In genomic region chr3L:16582678-16583315, dm6 we compare ENCODE assay signal across 5 fruit fly cellular contexts.
A peak's percentile ranks its signal among the peaks of the same experiment; 100 is the strongest.
TF ChIP-seq lines count a peak whose summit lies in the region.

Rpn12 (plus strand) TSS chr3L:16583028.

- TF ChIP-seq CTCF in whole organism, embryonic (GFP tag; optimal IDR thresholded peaks at IDR 0.05; lab: Kevin White, UChicago), result no peak

TF ChIP-seq in whole organism, adult, 20 proteins besides CTCF, POLR2A, EP300 and RAD21 (continues in another document):
- TF ChIP-seq toe (GFP tag; optimal IDR thresholded peaks at IDR 0.05; lab: Kevin White, UChicago), result no peak
- TF ChIP-seq Clk (GFP tag; optimal IDR thresholded peaks at IDR 0.05; lab: Kevin White, UChicago), result no peak
- no peak for TF ChIP-seq CG5204 (GFP tag; optimal IDR thresholded peaks at IDR 0.05; lab: Kevin White, UChicago)
- peak; percentile 20 for TF ChIP-seq pad (GFP tag; optimal IDR thresholded peaks at IDR 0.05; lab: Kevin White, UChicago)
- peak; percentile 62 for TF ChIP-seq CG7101 (tag; optimal IDR thresholded peaks at IDR 0.05; lab: Kevin White, UChicago)
- TF ChIP-seq CG33017 (tag; optimal IDR thresholded peaks at IDR 0.05; lab: Kevin White, UChicago), result peak; percentile 63
- no peak for TF ChIP-seq CG1620 (GFP tag; optimal IDR thresholded peaks at IDR 0.05; lab: Kevin White, UChicago)
- TF ChIP-seq tj (GFP tag; optimal IDR thresholded peaks at IDR 0.05; lab: Kevin White, UChicago), result peak; percentile 33
- peak; percentile 38 for TF ChIP-seq CG11617 (GFP tag; optimal IDR thresholded peaks at IDR 0.05; lab: Kevin White, UChicago)
- TF ChIP-seq bab1 (GFP tag; optimal IDR thresholded peaks at IDR 0.05; lab: Kevin White, UChicago), result peak; percentile 61
- peak; percentile 49 for TF ChIP-seq CG14711 (tag; optimal IDR thresholded peaks at IDR 0.05; lab: Kevin White, UChicago)
- no peak for TF ChIP-seq Mnt (GFP tag; optimal IDR thresholded peaks at IDR 0.05; lab: Kevin White, UChicago)
- TF ChIP-seq CG7045 (GFP tag; optimal IDR thresholded peaks at IDR 0.05; lab: Kevin White, UChicago), result peak; percentile 41
- peak; percentile 2 for TF ChIP-seq CG12768 (GFP tag; optimal IDR thresholded peaks at IDR 0.05; lab: Kevin White, UChicago)
- TF ChIP-seq ovo (GFP tag; optimal IDR thresholded peaks at IDR 0.05; lab: Kevin White, UChicago), result no peak
- TF ChIP-seq cnc (optimal IDR thresholded peaks at IDR 0.05; lab: Kevin White, UChicago), result peak in 1 of 2 experiments; percentile 35
- TF ChIP-seq cic (GFP tag; optimal IDR thresholded peaks at IDR 0.05; lab: Kevin White, UChicago), result no peak
- no peak for TF ChIP-seq Hr96 (GFP tag; optimal IDR thresholded peaks at IDR 0.05; lab: Kevin White, UChicago)

TF ChIP-seq in whole organism, embryonic, 481 proteins besides CTCF, POLR2A, EP300 and RAD21 (continues in another document):
- TF ChIP-seq Abd-B (GFP tag; optimal IDR thresholded peaks at IDR 0.05; lab: Kevin White, UChicago), result no peak
- 0 out of 2 replicates have a peak, but pooled peaks have one; percentile 20 for TF ChIP-seq CG7372 (GFP tag; IDR thresholded peaks at IDR 0.05; lab: Robert Waterston, UW)
- TF ChIP-seq pnt (GFP tag; optimal IDR thresholded peaks at IDR 0.05; lab: Kevin White, UChicago), result no peak
- TF ChIP-seq ato (GFP tag; IDR thresholded peaks at IDR 0.05; lab: Robert Waterston, UW; ENCODE audit: partially characterized antibody), result peak; percentile 72
- peak; percentile 76 for TF ChIP-seq Med (GFP tag; lab: Kevin White, UChicago)
- TF ChIP-seq hkb (optimal IDR thresholded peaks at IDR 0.05; lab: Kevin White, UChicago), result no peak
- TF ChIP-seq hkb (GFP tag; IDR thresholded peaks at IDR 0.05; lab: Robert Waterston, UW), result no peak
- TF ChIP-seq Hmr (GFP tag; optimal IDR thresholded peaks at IDR 0.05; lab: Kevin White, UChicago), result peak; percentile 8
- TF ChIP-seq CG13624 (GFP tag; optimal IDR thresholded peaks at IDR 0.05; lab: Kevin White, UChicago), result peak; percentile 43
- no peak for TF ChIP-seq HLH3B (GFP tag; IDR thresholded peaks at IDR 0.05; lab: Robert Waterston, UW)
- TF ChIP-seq HLH54F (GFP tag; optimal IDR thresholded peaks at IDR 0.05; lab: Kevin White, UChicago), result peak; percentile 15
- no peak for TF ChIP-seq Adf1 (GFP tag; IDR thresholded peaks at IDR 0.05; lab: Robert Waterston, UW)
- TF ChIP-seq CG7271 (tag; optimal IDR thresholded peaks at IDR 0.05; lab: Kevin White, UChicago), result no peak
- peak; percentile 10 for TF ChIP-seq pum (GFP tag; optimal IDR thresholded peaks at IDR 0.05; lab: Kevin White, UChicago)
- TF ChIP-seq CrebB (tag; optimal IDR thresholded peaks at IDR 0.05; lab: Kevin White, UChicago), result no peak
- peak; percentile 59 for TF ChIP-seq CG10147 (GFP tag; optimal IDR thresholded peaks at IDR 0.05; lab: Kevin White, UChicago)
- TF ChIP-seq sna (GFP tag; IDR thresholded peaks at IDR 0.05; lab: Robert Waterston, UW; ENCODE audit: partially characterized antibody), result peak; percentile 86
- TF ChIP-seq lola (GFP tag; optimal IDR thresholded peaks at IDR 0.05; lab: Kevin White, UChicago), result peak in 1 of 3 experiments; percentile 23
- TF ChIP-seq CG2875 (GFP tag; optimal IDR thresholded peaks at IDR 0.05; lab: Kevin White, UChicago), result no peak

TF ChIP-seq in whole organism, prepupa, 60 proteins besides CTCF, POLR2A, EP300 and RAD21 (continues in another document):
- TF ChIP-seq topi (GFP tag; optimal IDR thresholded peaks at IDR 0.05; lab: Kevin White, UChicago), result peak; percentile 25
- 0 out of 2 replicates have a peak, but pooled peaks have one; percentile 8 for TF ChIP-seq Gug (GFP tag; IDR thresholded peaks at IDR 0.05; lab: Robert Waterston, UW)
- no peak for TF ChIP-seq CG7368 (GFP tag; optimal IDR thresholded peaks at IDR 0.05; lab: Kevin White, UChicago)
- peak; percentile 23 for TF ChIP-seq OdsH (GFP tag; optimal IDR thresholded peaks at IDR 0.05; lab: Kevin White, UChicago)
- no peak for TF ChIP-seq CG1621 (tag; optimal IDR thresholded peaks at IDR 0.05; lab: Kevin White, UChicago)
- no peak for TF ChIP-seq CG11762 (GFP tag; optimal IDR thresholded peaks at IDR 0.05; lab: Kevin White, UChicago; ENCODE audit: insufficient read depth)
- no peak for TF ChIP-seq CG6163 (GFP tag; IDR thresholded peaks at IDR 0.05; lab: Robert Waterston, UW)
- TF ChIP-seq CG10631 (GFP tag; optimal IDR thresholded peaks at IDR 0.05; lab: Kevin White, UChicago), result peak; percentile 41
- TF ChIP-seq fkh (GFP tag; optimal IDR thresholded peaks at IDR 0.05; lab: Kevin White, UChicago), result no peak
- TF ChIP-seq Ets96B (tag; optimal IDR thresholded peaks at IDR 0.05; lab: Kevin White, UChicago), result peak; percentile 17
- peak; percentile 33 for TF ChIP-seq CG31627 (GFP tag; optimal IDR thresholded peaks at IDR 0.05; lab: Kevin White, UChicago)
- peak; percentile 12 for TF ChIP-seq CG8632 (GFP tag; optimal IDR thresholded peaks at IDR 0.05; lab: Kevin White, UChicago)
- TF ChIP-seq CG11902 (GFP tag; optimal IDR thresholded peaks at IDR 0.05; lab: Kevin White, UChicago), result no peak
- no peak for TF ChIP-seq CG6808 (GFP tag; optimal IDR thresholded peaks at IDR 0.05; lab: Kevin White, UChicago)
- peak; percentile 38 for TF ChIP-seq Hr4 (GFP tag; optimal IDR thresholded peaks at IDR 0.05; lab: Kevin White, UChicago)
- TF ChIP-seq Met (GFP tag; optimal IDR thresholded peaks at IDR 0.05; lab: Kevin White, UChicago), result peak; percentile 38
- no peak for TF ChIP-seq Sox102F (GFP tag; optimal IDR thresholded peaks at IDR 0.05; lab: Kevin White, UChicago)
- TF ChIP-seq CG34406 (GFP tag; optimal IDR thresholded peaks at IDR 0.05; lab: Kevin White, UChicago), result peak; percentile 2
- 0 out of 2 replicates have a peak, but pooled peaks have one; percentile 12 for TF ChIP-seq CG15336 (GFP tag; IDR thresholded peaks at IDR 0.05; lab: Robert Waterston, UW)

TF ChIP-seq in whole organism, pupa, 21 proteins besides CTCF, POLR2A, EP300 and RAD21:
- no peak for TF ChIP-seq CG17806 (tag; optimal IDR thresholded peaks at IDR 0.05; lab: Kevin White, UChicago)
- no peak for TF ChIP-seq CG14655 (GFP tag; optimal IDR thresholded peaks at IDR 0.05; lab: Kevin White, UChicago)
- TF ChIP-seq CG15710 (tag; optimal IDR thresholded peaks at IDR 0.05; lab: Kevin White, UChicago), result peak; percentile 24
- peak; percentile 32; the same call in 1 of the 2 replicates for TF ChIP-seq Ets98B (GFP tag; IDR thresholded peaks at IDR 0.05; lab: Robert Waterston, UW)
- TF ChIP-seq gl (tag; optimal IDR thresholded peaks at IDR 0.05; lab: Kevin White, UChicago), result no peak
- no peak for TF ChIP-seq Pif1A (GFP tag; optimal IDR thresholded peaks at IDR 0.05; lab: Kevin White, UChicago)
- no peak for TF ChIP-seq D1 (tag; optimal IDR thresholded peaks at IDR 0.05; lab: Kevin White, UChicago)
- no peak for TF ChIP-seq CG34367 (tag; optimal IDR thresholded peaks at IDR 0.05; lab: Kevin White, UChicago)
- no peak for TF ChIP-seq CG10348 (GFP tag; IDR thresholded peaks at IDR 0.05; lab: Robert Waterston, UW)
- TF ChIP-seq Snoo (tag; optimal IDR thresholded peaks at IDR 0.05; lab: Kevin White, UChicago), result peak; percentile 12
- TF ChIP-seq CG32121 (GFP tag; IDR thresholded peaks at IDR 0.05; lab: Robert Waterston, UW), result 0 out of 2 replicates have a peak, but pooled peaks have one; percentile 20
- TF ChIP-seq CG9948 (tag; optimal IDR thresholded peaks at IDR 0.05; lab: Kevin White, UChicago), result no peak
- no peak for TF ChIP-seq CG8159 (tag; optimal IDR thresholded peaks at IDR 0.05; lab: Kevin White, UChicago)
- no peak for TF ChIP-seq fd96Ca (GFP tag; IDR thresholded peaks at IDR 0.05; lab: Robert Waterston, UW)
- no peak for TF ChIP-seq CG13204 (GFP tag; optimal IDR thresholded peaks at IDR 0.05; lab: Kevin White, UChicago)
- no peak for TF ChIP-seq EcR (GFP tag; optimal IDR thresholded peaks at IDR 0.05; lab: Kevin White, UChicago)
- no peak for TF ChIP-seq Pif1B (GFP tag; optimal IDR thresholded peaks at IDR 0.05; lab: Kevin White, UChicago)
- TF ChIP-seq CG12605 (GFP tag; IDR thresholded peaks at IDR 0.05; lab: Robert Waterston, UW), result no peak
- TF ChIP-seq CG8301 (tag; optimal IDR thresholded peaks at IDR 0.05; lab: Kevin White, UChicago), result no peak
- no peak for TF ChIP-seq rn (GFP tag; IDR thresholded peaks at IDR 0.05; lab: Robert Waterston, UW)
- TF ChIP-seq CG4496 (GFP tag; IDR thresholded peaks at IDR 0.05; lab: Robert Waterston, UW), result no peak
TF ChIP-seq in whole organism, pupa: peak in this region for 4.

TF ChIP-seq in whole organism, wandering third instar larva, 38 proteins besides CTCF, POLR2A, EP300 and RAD21 (continues in another document):
- TF ChIP-seq dl (GFP tag; optimal IDR thresholded peaks at IDR 0.05; lab: Kevin White, UChicago; ENCODE audit: insufficient read depth in 1 of 2, partially characterized antibody in 2 of 2), result no peak
- TF ChIP-seq tai (GFP tag; optimal IDR thresholded peaks at IDR 0.05; lab: Kevin White, UChicago), result no peak
- TF ChIP-seq Mio (GFP tag; optimal IDR thresholded peaks at IDR 0.05; lab: Kevin White, UChicago), result no peak
- TF ChIP-seq ey (GFP tag; optimal IDR thresholded peaks at IDR 0.05; lab: Kevin White, UChicago), result peak; percentile 33
- peak; percentile 27 for TF ChIP-seq Jra (GFP tag; optimal IDR thresholded peaks at IDR 0.05; lab: Kevin White, UChicago)
- no peak for TF ChIP-seq Hr78 (GFP tag; optimal IDR thresholded peaks at IDR 0.05; lab: Kevin White, UChicago)
- no peak for TF ChIP-seq Hnf4 (GFP tag; optimal IDR thresholded peaks at IDR 0.05; lab: Kevin White, UChicago)
- peak in 1 of 2 experiments; percentile 58 for TF ChIP-seq foxo (GFP tag; optimal IDR thresholded peaks at IDR 0.05; lab: Kevin White, UChicago)
- peak; percentile 42 for TF ChIP-seq Sp1 (GFP tag; optimal IDR thresholded peaks at IDR 0.05; lab: Kevin White, UChicago)
- no peak for TF ChIP-seq Abd-B (GFP tag; optimal IDR thresholded peaks at IDR 0.05; lab: Kevin White, UChicago)
- TF ChIP-seq pan (optimal IDR thresholded peaks at IDR 0.05; lab: Kevin White, UChicago), result no peak
- no peak for TF ChIP-seq brk (GFP tag; optimal IDR thresholded peaks at IDR 0.05; lab: Kevin White, UChicago)
- TF ChIP-seq Rel (GFP tag; optimal IDR thresholded peaks at IDR 0.05; lab: Kevin White, UChicago), result no peak
- peak; percentile 50 for TF ChIP-seq Rel (tag; optimal IDR thresholded peaks at IDR 0.05; lab: Kevin White, UChicago)
- TF ChIP-seq CG32264 (GFP tag; optimal IDR thresholded peaks at IDR 0.05; lab: Kevin White, UChicago), result no peak
- no peak for TF ChIP-seq sv (GFP tag; optimal IDR thresholded peaks at IDR 0.05; lab: Kevin White, UChicago)
- no peak for TF ChIP-seq CrebA (GFP tag; optimal IDR thresholded peaks at IDR 0.05; lab: Kevin White, UChicago; ENCODE audit: borderline replicate concordance)
- TF ChIP-seq HLH106 (tag; optimal IDR thresholded peaks at IDR 0.05; lab: Kevin White, UChicago), result peak; percentile 65
- TF ChIP-seq Myc (optimal IDR thresholded peaks at IDR 0.05; lab: Kevin White, UChicago), result peak; percentile 15
- TF ChIP-seq sage (GFP tag; optimal IDR thresholded peaks at IDR 0.05; lab: Kevin White, UChicago), result no peak
- no peak for TF ChIP-seq lola (GFP tag; optimal IDR thresholded peaks at IDR 0.05; lab: Kevin White, UChicago)
- TF ChIP-seq woc (GFP tag; optimal IDR thresholded peaks at IDR 0.05; lab: Kevin White, UChicago), result peak; percentile 45
- TF ChIP-seq CG9705 (GFP tag; optimal IDR thresholded peaks at IDR 0.05; lab: Kevin White, UChicago), result peak; percentile 12
- peak; percentile 49 for TF ChIP-seq h (GFP tag; optimal IDR thresholded peaks at IDR 0.05; lab: Kevin White, UChicago)
